Worm (Caenorhabditis elegans) whole organism, early embryonic: Measurements from ENCODE around the gene fbxb-54.

Source experiments
- B0310.2 ChIP-seq: sonication (generic microtip); optimal IDR thresholded peaks from 2 replicates; lab custom pipeline; 2016; ENCODE audit warnings: mild to moderate bottlenecking, missing genetic modification characterization, missing compliant biosample characterization
- F13C5.2 ChIP-seq: sonication (generic microtip); optimal IDR thresholded peaks from 2 replicates; lab custom pipeline; 2017; ENCODE audit warnings: mild to moderate bottlenecking, missing genetic modification characterization, inconsistent platforms, missing compliant biosample characterization
- aly-1 ChIP-seq: sonication (generic microtip); optimal IDR thresholded peaks from 2 replicates; lab custom pipeline; 2016; ENCODE audit warnings: missing genetic modification characterization, missing compliant biosample characterization
- ama-1 ChIP-seq: fragments of 150-350 bp; optimal IDR thresholded peaks from 2 replicates; lab custom pipeline; 2014
- ceh-13 ChIP-seq: fragments of 200-800 bp; sonication (Bioruptor generic); optimal IDR thresholded peaks from 2 replicates; lab custom pipeline; 2018; ENCODE audit warnings: mild to moderate bottlenecking, missing genetic modification characterization, missing compliant biosample characterization
- ceh-36 ChIP-seq: sonication (generic microtip); optimal IDR thresholded peaks from 2 replicates; lab custom pipeline; 2016; ENCODE audit warnings: missing genetic modification characterization, inconsistent platforms, missing compliant biosample characterization
- flt-1 ChIP-seq: fragments of 200-800 bp; sonication (Bioruptor generic); IDR thresholded peaks from 2 replicates; pipeline ENCODE4 v1.3.6; 2022; ENCODE audit warnings: missing genetic modification characterization, missing compliant biosample characterization
- hmbx-1 ChIP-seq: sonication (generic microtip); optimal IDR thresholded peaks from 2 replicates; lab custom pipeline; 2016; ENCODE audit warnings: mild to moderate bottlenecking, missing genetic modification characterization, missing compliant biosample characterization
- hmg-4 ChIP-seq: fragments of 200-800 bp; sonication (Bioruptor generic); optimal IDR thresholded peaks from 2 replicates; lab custom pipeline; 2018; ENCODE audit warnings: mild to moderate bottlenecking, missing genetic modification characterization, missing compliant biosample characterization
- pes-1 ChIP-seq: fragments of 200-800 bp; sonication (Bioruptor generic); IDR thresholded peaks from 2 replicates; pipeline ENCODE4 v1.3.6; 2022; ENCODE audit warnings: missing genetic modification reagents, missing genetic modification characterization, missing compliant biosample characterization
- scrt-1 ChIP-seq: fragments of 200-800 bp; sonication (Bioruptor generic); IDR thresholded peaks from 2 replicates; pipeline ENCODE4 v1.3.6; 2022; ENCODE audit warnings: missing genetic modification characterization, missing compliant biosample characterization
- tbx-11 ChIP-seq: fragments of 200-800 bp; sonication (Bioruptor generic); IDR thresholded peaks from 2 replicates; pipeline ENCODE4 v1.3.6; 2022; ENCODE audit warnings: missing genetic modification characterization, missing compliant biosample characterization
- tbx-37 ChIP-seq: fragments of 200-800 bp; sonication (Bioruptor generic); conservative IDR thresholded peaks from 2 replicates; pipeline ENCODE4 v1.3.6; 2022; ENCODE audit warnings: missing genetic modification reagents, missing genetic modification characterization, missing compliant biosample characterization
- tra-4 ChIP-seq: sonication (generic microtip); optimal IDR thresholded peaks from 2 replicates; lab custom pipeline; 2017; ENCODE audit warnings: missing genetic modification characterization, missing compliant biosample characterization

DNA sequence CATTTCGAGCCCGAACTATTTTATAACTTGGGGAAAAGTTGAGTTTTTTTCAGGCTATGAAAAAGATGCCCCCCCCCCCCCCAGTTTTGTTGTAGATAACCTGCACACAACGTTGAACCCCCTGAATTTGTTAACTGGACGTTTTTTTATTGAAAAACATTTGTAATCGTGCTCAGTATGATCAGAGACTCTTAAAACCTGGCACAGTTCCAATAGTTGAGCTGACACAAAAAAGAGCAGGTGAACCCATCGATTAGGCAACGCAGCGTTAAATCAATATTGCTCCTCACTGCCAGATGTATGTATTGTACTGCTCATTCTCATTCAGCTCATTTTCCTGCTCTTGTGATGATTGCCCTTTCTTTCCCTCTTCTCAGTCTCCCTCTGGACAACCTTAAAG, 10.5 kb downstream of the fbxb-54 start, which contains the start of gene K05F6.12:
- TF ChIP-seq ama-1 (lab: Kevin White, UChicago) = no peak
- TF ChIP-seq pes-1 (GFP tag; lab: Robert Waterston, UW) = no peak
- no peak for TF ChIP-seq B0310.2 (tag; lab: Kevin White, UChicago)
- TF ChIP-seq tra-4 (tag; lab: Kevin White, UChicago) = no peak
- TF ChIP-seq flt-1 (GFP tag; lab: Robert Waterston, UW) = no peak
- TF ChIP-seq hmbx-1 = no peak
- no peak for TF ChIP-seq ceh-13 (GFP tag; lab: Kevin White, UChicago)
- TF ChIP-seq F13C5.2 (tag; lab: Kevin White, UChicago) = no peak
- no peak for TF ChIP-seq tbx-11 (GFP tag; lab: Robert Waterston, UW)
- TF ChIP-seq hmg-4 (GFP tag; lab: Kevin White, UChicago) = no peak
- TF ChIP-seq aly-1 = no peak
- no peak for TF ChIP-seq tbx-37 (GFP tag; lab: Robert Waterston, UW)
- TF ChIP-seq ceh-36 (tag; lab: Kevin White, UChicago) = no peak
- TF ChIP-seq scrt-1 (GFP tag; lab: Robert Waterston, UW) = no peak
